Fruit fly (Drosophila melanogaster) whole organism, wandering third instar larva: Measurements from ENCODE around the gene CG7675.
A peak's percentile ranks its signal among the peaks of the same experiment; 100 is the strongest.

Experiments used
- Abd-B ChIP-seq: fragments of >200 bp; optimal IDR thresholded peaks from 2 replicates; lab custom pipeline; 2017; ENCODE audit warnings: missing biosample characterization, missing genetic modification characterization
- CG32264 ChIP-seq: fragments of 200-800 bp; sonication (Bioruptor generic); optimal IDR thresholded peaks from 2 replicates; lab custom pipeline; 2016; ENCODE audit warnings: missing biosample characterization, missing genetic modification characterization
- Dfd ChIP-seq: fragments of >200 bp; optimal IDR thresholded peaks from 2 replicates; lab custom pipeline; 2017; ENCODE audit warnings: missing biosample characterization, missing genetic modification characterization
- Dif ChIP-seq: fragments of 200-275, 200-300 bp; sonication (Bioruptor generic); optimal IDR thresholded peaks from 2 replicates; lab custom pipeline; 2018; ENCODE audit warnings: missing biosample characterization, missing genetic modification characterization; ENCODE audit not compliant: partially characterized antibody
- GATAd ChIP-seq: sonication (Bioruptor generic); optimal IDR thresholded peaks from 2 replicates; lab custom pipeline; 2016; ENCODE audit warnings: missing biosample characterization, missing genetic modification characterization
- HLH106 ChIP-seq: fragments of 200-800 bp; optimal IDR thresholded peaks from 3 replicates; lab custom pipeline; 2019; ENCODE audit warnings: missing biosample characterization, mild to moderate bottlenecking, missing genetic modification characterization, moderate library complexity
- N ChIP-seq: fragments of >200 bp; optimal IDR thresholded peaks from 2 replicates; lab custom pipeline; 2018; ENCODE audit warnings: missing biosample characterization, missing external identifiers, missing genetic modification characterization
- Rel ChIP-seq, 2 experiments: fragments of 200-800 bp; sonication (Bioruptor generic) in 1 of 2; optimal IDR thresholded peaks; 2 replicates in 1 of 2; 3 replicates in 1 of 2; lab custom pipeline; 2016 to 2019; ENCODE audit warnings: mild to moderate bottlenecking in 2 of 2, missing biosample characterization in 2 of 2, missing genetic modification characterization in 2 of 2, moderate library complexity in 1 of 2
- Sp1 ChIP-seq: fragments of 200-800 bp; sonication (Bioruptor generic); optimal IDR thresholded peaks from 3 replicates; lab custom pipeline; 2019; ENCODE audit warnings: missing biosample characterization, mild to moderate bottlenecking, missing genetic modification characterization, moderate library complexity
- Vsx2 ChIP-seq: fragments of 200-300, 225-300 bp; sonication (Bioruptor generic); optimal IDR thresholded peaks from 2 replicates; lab custom pipeline; 2018; ENCODE audit warnings: missing biosample characterization, missing genetic modification characterization; ENCODE audit not compliant: partially characterized antibody
- brk ChIP-seq: fragments of 200-800 bp; sonication (Bioruptor generic); optimal IDR thresholded peaks from 2 replicates; lab custom pipeline; 2016; ENCODE audit warnings: missing biosample characterization, mild to moderate bottlenecking, missing genetic modification characterization
- dl ChIP-seq, 2 experiments: fragments of 175-275, 200-275 bp in 1 of 2; fragments of 200-275 bp in 1 of 2; sonication (Bioruptor generic); optimal IDR thresholded peaks; lab custom pipeline; 2018; ENCODE audit warnings: mild to moderate bottlenecking in 2 of 2, missing biosample characterization in 2 of 2, missing genetic modification characterization in 2 of 2, moderate library complexity in 2 of 2; ENCODE audit not compliant: partially characterized antibody in 2 of 2, insufficient read depth in 1 of 2
- dmrt93B ChIP-seq: fragments of 200-800 bp; sonication (Bioruptor generic); optimal IDR thresholded peaks from 2 replicates; lab custom pipeline; 2018; ENCODE audit warnings: missing biosample characterization, mild to moderate bottlenecking, missing genetic modification characterization
- dsf ChIP-seq: sonication (Bioruptor generic); optimal IDR thresholded peaks from 2 replicates; lab custom pipeline; 2016; ENCODE audit warnings: missing biosample characterization, missing genetic modification characterization, borderline replicate concordance
- foxo ChIP-seq, 2 experiments: fragments of 200-800 bp; sonication (Bioruptor generic); optimal IDR thresholded peaks; 2 replicates in 1 of 2; 3 replicates in 1 of 2; lab custom pipeline; 2016 to 2017; ENCODE audit warnings: missing biosample characterization in 2 of 2, missing genetic modification characterization in 2 of 2
- fru ChIP-seq: fragments of 200-800 bp; sonication (Bioruptor generic); optimal IDR thresholded peaks from 3 replicates; lab custom pipeline; 2016; ENCODE audit warnings: missing biosample characterization, mild to moderate bottlenecking, missing genetic modification characterization
- h ChIP-seq: fragments of 200-800 bp; sonication (Bioruptor generic); optimal IDR thresholded peaks from 3 replicates; lab custom pipeline; 2016; ENCODE audit warnings: missing biosample characterization, mild to moderate bottlenecking, missing genetic modification characterization
- jim ChIP-seq: fragments of 175-275, 200-325 bp; sonication (Bioruptor generic); optimal IDR thresholded peaks from 2 replicates; lab custom pipeline; 2016; ENCODE audit warnings: missing biosample characterization, mild to moderate bottlenecking, missing genetic modification characterization
- rgr ChIP-seq: fragments of 200-800 bp; sonication (Bioruptor generic); optimal IDR thresholded peaks from 3 replicates; lab custom pipeline; 2016; ENCODE audit warnings: missing biosample characterization, mild to moderate bottlenecking, missing genetic modification characterization
- sv ChIP-seq: fragments of 200-800 bp; sonication (Bioruptor generic); optimal IDR thresholded peaks from 3 replicates; lab custom pipeline; 2016; ENCODE audit warnings: missing biosample characterization, missing genetic modification characterization
- woc ChIP-seq: sonication (Bioruptor generic); optimal IDR thresholded peaks from 2 replicates; lab custom pipeline; 2016; ENCODE audit warnings: missing biosample characterization, mild to moderate bottlenecking, missing genetic modification characterization

CG7675 gene

DNA sequence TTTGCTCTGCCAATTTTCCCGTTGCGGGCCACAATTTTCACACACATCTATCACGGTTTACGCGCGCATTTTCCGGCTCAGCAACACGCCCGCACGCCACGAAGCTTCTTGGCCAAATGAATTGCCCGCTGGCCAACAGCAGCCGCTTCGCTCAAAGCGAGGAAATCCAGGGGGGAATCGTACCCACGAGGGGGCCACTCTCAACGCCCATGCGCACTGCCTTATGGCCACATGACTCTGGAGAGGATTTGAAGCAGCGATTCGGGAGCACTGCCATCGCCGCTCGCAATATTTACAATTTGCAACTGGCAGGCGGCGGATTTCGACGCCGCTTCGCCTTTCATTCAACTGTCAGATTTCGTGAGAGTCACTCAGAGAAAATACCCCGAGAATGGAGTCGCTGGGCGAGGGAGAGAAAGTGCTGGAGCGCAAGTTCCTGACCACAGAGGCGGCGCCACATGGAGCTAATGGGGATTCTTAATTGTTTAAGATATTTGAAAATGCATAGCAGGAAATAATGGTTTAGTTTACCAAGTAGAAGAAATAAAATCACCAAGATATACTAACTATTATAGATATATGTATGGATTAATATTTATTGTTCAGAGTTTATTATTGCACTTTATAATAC, 20.2 kb downstream of the CG7675 start, which contains the start of gene CG15803:
CG15803 (minus strand) TSS at position 99 of the 631 bp plus-strand sequence.
- TF ChIP-seq Vsx2 (GFP tag; lab: Kevin White, UChicago): peak; percentile 37
- TF ChIP-seq dl (GFP tag; optimal IDR thresholded peaks at IDR 0.05; lab: Kevin White, UChicago; ENCODE audit: insufficient read depth in 1 of 2, partially characterized antibody in 2 of 2): no peak

DNA sequence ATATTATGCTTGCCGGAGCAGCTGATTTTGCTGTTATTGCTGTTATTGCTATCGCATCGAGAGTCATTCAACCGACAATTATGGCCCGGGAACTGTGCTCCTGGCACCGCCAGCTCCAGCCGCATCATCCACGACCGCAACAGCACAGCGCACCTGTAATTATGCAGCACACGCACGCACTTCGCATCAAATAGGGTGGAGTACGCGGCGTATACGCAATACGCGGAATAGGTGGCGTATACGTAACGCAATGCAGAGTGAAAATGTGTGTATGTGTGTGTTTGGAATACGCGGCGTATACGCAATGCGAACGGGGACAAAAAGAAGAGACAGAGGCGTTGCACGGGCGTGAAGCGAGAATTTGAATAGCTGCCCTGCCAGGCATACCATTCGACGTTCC, 25.2 kb downstream of the CG7675 start:
- TF ChIP-seq Vsx2 (GFP tag; lab: Kevin White, UChicago) (no peak), GATAd (no peak), Rel (GFP tag; optimal IDR thresholded peaks at IDR 0.05; lab: Kevin White, UChicago) (no peak), Rel (tag; optimal IDR thresholded peaks at IDR 0.05; lab: Kevin White, UChicago) (no peak), HLH106 (no peak), rgr (GFP tag; lab: Kevin White, UChicago) (no peak), Dfd (GFP tag; lab: Kevin White, UChicago) (no peak), fru (GFP tag; lab: Kevin White, UChicago) (no peak), CG32264 (GFP tag; lab: Kevin White, UChicago) (no peak), h (GFP tag; lab: Kevin White, UChicago) (no peak), N (GFP tag; lab: Kevin White, UChicago) (no peak), Dif (GFP tag; lab: Kevin White, UChicago) (no peak), sv (no peak)
- TF ChIP-seq, all 38 proteins: peak for 0

DNA sequence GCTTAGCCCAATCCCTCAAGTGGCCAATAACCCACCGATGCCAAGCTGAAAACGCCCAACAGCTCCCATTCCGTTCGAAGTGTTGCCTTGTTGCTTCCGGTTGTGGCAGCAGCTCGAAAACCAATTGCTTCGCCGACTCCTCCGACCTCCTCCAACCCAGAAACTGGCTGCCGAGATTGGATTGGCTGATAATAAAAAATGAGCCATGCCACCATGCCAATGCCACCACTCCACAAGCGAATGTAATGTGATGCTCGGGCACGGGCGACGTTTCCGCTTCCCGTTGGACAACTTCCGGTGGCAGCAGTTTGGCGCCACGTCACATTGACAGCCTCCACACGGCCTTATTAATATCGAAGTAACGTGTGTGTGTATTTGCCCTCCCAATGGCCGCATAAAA, 42.5 kb downstream of the CG7675 start:
- no peak for TF ChIP-seq jim (GFP tag; lab: Kevin White, UChicago)
- TF ChIP-seq dsf (GFP tag; lab: Kevin White, UChicago): no peak
- no peak for TF ChIP-seq HLH106
- no peak for TF ChIP-seq woc (GFP tag; lab: Kevin White, UChicago)
- TF ChIP-seq Abd-B (GFP tag; lab: Kevin White, UChicago): no peak
- TF ChIP-seq rgr (GFP tag; lab: Kevin White, UChicago): no peak
- TF ChIP-seq sv: no peak
- TF ChIP-seq foxo (GFP tag; optimal IDR thresholded peaks at IDR 0.05; lab: Kevin White, UChicago): no peak
- no peak for TF ChIP-seq Rel (GFP tag; optimal IDR thresholded peaks at IDR 0.05; lab: Kevin White, UChicago)
- no peak for TF ChIP-seq Rel (tag; optimal IDR thresholded peaks at IDR 0.05; lab: Kevin White, UChicago)
- no peak for TF ChIP-seq Sp1 (GFP tag; lab: Kevin White, UChicago)
- TF ChIP-seq dmrt93B: no peak
- no peak for TF ChIP-seq Dif (GFP tag; lab: Kevin White, UChicago)

DNA sequence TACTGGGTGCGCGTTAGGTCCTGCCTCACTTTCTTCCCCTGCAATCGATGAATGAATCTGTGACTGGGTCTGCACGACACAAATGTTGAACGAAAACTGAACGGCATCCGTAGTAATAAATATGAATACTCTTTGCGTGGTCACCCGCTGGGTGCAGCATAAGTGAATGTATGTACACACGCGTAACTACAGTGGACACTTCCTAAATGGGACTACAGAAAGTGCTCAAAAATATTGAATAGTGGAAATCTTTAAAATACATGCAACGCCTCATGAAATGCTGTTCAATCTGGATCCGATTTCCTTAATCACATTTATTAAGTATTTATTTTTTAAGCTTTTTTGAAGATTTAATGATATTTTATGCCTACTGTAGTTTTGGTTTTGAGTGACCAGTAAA, 52.1 kb downstream of the CG7675 start, which contains the start of gene naz:
naz (minus strand) TSS at position 101 of the 400 bp plus-strand sequence.
- no peak for TF ChIP-seq brk (GFP tag; lab: Kevin White, UChicago)
